Worm (Caenorhabditis elegans) whole organism, young adult: ENCODE data around the gene wrt-5.

ENCODE experiments used
- B0035.1 ChIP-seq: sonication (generic microtip); optimal IDR thresholded peaks from 2 replicates; lab custom pipeline; 2016; ENCODE audit warnings: missing genetic modification characterization, mild to moderate bottlenecking, missing compliant biosample characterization, missing genotype, missing genetic modification reagents
- C06A6.2 ChIP-seq: fragments of 200-800 bp; sonication (Bioruptor generic); conservative IDR thresholded peaks from 2 replicates; pipeline ENCODE4 v1.3.6; 2022; ENCODE audit warnings: missing genetic modification characterization, missing compliant biosample characterization
- C17E4.6 ChIP-seq: fragments of 200-800 bp; sonication (Bioruptor generic); IDR thresholded peaks from 2 replicates; pipeline ENCODE4 v1.3.6; 2022; ENCODE audit warnings: missing genetic modification reagents, missing genetic modification characterization, missing compliant biosample characterization
- D2030.7 ChIP-seq: fragments of 200-800 bp; sonication (Bioruptor generic); IDR thresholded peaks from 2 replicates; pipeline ENCODE4 v1.3.6; 2022; ENCODE audit warnings: missing genetic modification reagents, missing genetic modification characterization, missing compliant biosample characterization
- F33H1.4 ChIP-seq: fragments of 200-800 bp; sonication (Bioruptor generic); IDR thresholded peaks from 2 replicates; pipeline ENCODE4 v1.3.6; 2022; ENCODE audit warnings: missing genetic modification reagents, missing genetic modification characterization, missing compliant biosample characterization
- F57A8.1 ChIP-seq: fragments of 200-800 bp; sonication (Bioruptor generic); optimal IDR thresholded peaks from 2 replicates; lab custom pipeline; 2018; ENCODE audit warnings: mild to moderate bottlenecking, missing genetic modification characterization, moderate library complexity, missing compliant biosample characterization
- F57C9.4 ChIP-seq: sonication (generic microtip); optimal IDR thresholded peaks from 2 replicates; lab custom pipeline; 2017; ENCODE audit warnings: mild to moderate bottlenecking, missing genetic modification characterization, missing compliant biosample characterization
- K11D2.4 ChIP-seq: fragments of 200-800 bp; sonication (Bioruptor generic); IDR thresholded peaks from 2 replicates; pipeline ENCODE4 v1.3.6; 2022; ENCODE audit warnings: missing genetic modification reagents, missing genetic modification characterization, missing compliant biosample characterization
- Y56A3A.18 ChIP-seq: fragments of 200-800 bp; sonication (Bioruptor generic); IDR thresholded peaks from 2 replicates; pipeline ENCODE4 v1.3.6; 2022; ENCODE audit warnings: missing genetic modification reagents, missing genetic modification characterization, missing compliant biosample characterization
- Y95B8A.8 ChIP-seq: fragments of 200-800 bp; sonication (Bioruptor generic); IDR thresholded peaks from 2 replicates; pipeline ENCODE4 v1.3.6; 2022; ENCODE audit warnings: missing genetic modification reagents, missing genetic modification characterization, missing compliant biosample characterization
- ZK185.1 ChIP-seq: sonication (generic microtip); optimal IDR thresholded peaks from 2 replicates; lab custom pipeline; 2016; ENCODE audit warnings: mild to moderate bottlenecking, missing genetic modification characterization, missing compliant biosample characterization; ENCODE audit not compliant: poor library complexity, severe bottlenecking
- ama-1 ChIP-seq, 3 experiments: fragments of 150-350 bp in 1 of 3; sonication (generic microtip) in 2 of 3; optimal IDR thresholded peaks; 2 replicates each; lab custom pipeline; 2014 to 2018; ENCODE audit warnings: missing biosample characterization in 2 of 3, missing genetic modification characterization in 2 of 3, missing genetic modification reagents in 2 of 3
- aptf-2 ChIP-seq: fragments of 200-800 bp; sonication (Bioruptor generic); conservative IDR thresholded peaks from 2 replicates; pipeline ENCODE4 v1.3.6; 2022; ENCODE audit warnings: missing genetic modification reagents, missing genetic modification characterization, missing compliant biosample characterization
- atf-7 ChIP-seq: sonication (generic microtip); optimal IDR thresholded peaks from 2 replicates; lab custom pipeline; 2017; ENCODE audit warnings: mild to moderate bottlenecking, missing genetic modification characterization, missing compliant biosample characterization
- athp-1 ChIP-seq: sonication (generic microtip); optimal IDR thresholded peaks from 2 replicates; lab custom pipeline; 2017; ENCODE audit warnings: mild to moderate bottlenecking, missing genetic modification characterization, missing compliant biosample characterization
- attf-3 ChIP-seq: fragments of 200-800 bp; sonication (Bioruptor generic); conservative IDR thresholded peaks from 2 replicates; pipeline ENCODE4 v1.3.6; 2022; ENCODE audit warnings: missing genetic modification reagents, missing genetic modification characterization, missing compliant biosample characterization
- attf-6 ChIP-seq: fragments of 200-800 bp; sonication (Bioruptor generic); IDR thresholded peaks from 2 replicates; pipeline ENCODE4 v1.3.6; 2022; ENCODE audit warnings: missing genetic modification reagents, missing genetic modification characterization, missing compliant biosample characterization
- bed-1 ChIP-seq: fragments of 200-800 bp; sonication (Bioruptor generic); IDR thresholded peaks from 2 replicates; pipeline ENCODE4 v1.3.6; 2022; ENCODE audit warnings: missing genetic modification reagents, missing genetic modification characterization, missing compliant biosample characterization
- cebp-2 ChIP-seq: fragments of 200-800 bp; sonication (Bioruptor generic); IDR thresholded peaks from 2 replicates; pipeline ENCODE4 v1.3.6; 2022; ENCODE audit warnings: missing genetic modification characterization, missing compliant biosample characterization
- ceh-100 ChIP-seq: fragments of 200-800 bp; sonication (Bioruptor generic); IDR thresholded peaks from 2 replicates; pipeline ENCODE4 v1.3.6; 2022; ENCODE audit warnings: missing genetic modification reagents, missing genetic modification characterization, missing compliant biosample characterization
- ceh-40 ChIP-seq: fragments of 200-800 bp; sonication (Bioruptor generic); IDR thresholded peaks from 2 replicates; pipeline ENCODE4 v1.3.6; 2022; ENCODE audit warnings: missing genetic modification characterization, missing compliant biosample characterization
- ceh-79 ChIP-seq: sonication (generic microtip); optimal IDR thresholded peaks from 2 replicates; lab custom pipeline; 2017; ENCODE audit warnings: mild to moderate bottlenecking, missing genetic modification characterization, missing compliant biosample characterization
- ceh-91 ChIP-seq: fragments of 200-800 bp; sonication (Bioruptor generic); IDR thresholded peaks from 2 replicates; pipeline ENCODE4 v1.3.6; 2022; ENCODE audit warnings: missing genetic modification reagents, missing genetic modification characterization, missing compliant biosample characterization
- efl-1 ChIP-seq: fragments of 150-350 bp; optimal IDR thresholded peaks from 2 replicates; lab custom pipeline; 2014; ENCODE audit warnings: missing biosample characterization, missing genetic modification reagents, missing genetic modification characterization
- egrh-3 ChIP-seq: fragments of 200-800 bp; sonication (Bioruptor generic); IDR thresholded peaks from 2 replicates; pipeline ENCODE4 v1.3.6; 2022; ENCODE audit warnings: missing genetic modification reagents, missing genetic modification characterization, missing compliant biosample characterization
- hsf-1 ChIP-seq: fragments of 200-800 bp; sonication (Bioruptor generic); IDR thresholded peaks from 2 replicates; pipeline ENCODE4 v1.3.6; 2022; ENCODE audit warnings: missing genetic modification reagents, missing genetic modification characterization, missing compliant biosample characterization
- lin-35 ChIP-seq, 3 experiments: fragments of 150-350 bp in 2 of 3; sonication (generic microtip) in 1 of 3; optimal IDR thresholded peaks; 2 replicates each; lab custom pipeline; 2014 to 2018; ENCODE audit warnings: missing biosample characterization in 3 of 3, missing genetic modification characterization in 3 of 3, missing genetic modification reagents in 3 of 3
- lin-54 ChIP-seq: fragments of 200-800 bp; sonication (Bioruptor generic); optimal IDR thresholded peaks from 2 replicates; lab custom pipeline; 2018; ENCODE audit warnings: mild to moderate bottlenecking, missing genetic modification characterization, missing compliant biosample characterization
- lsl-1 ChIP-seq: fragments of 200-800 bp; sonication (Bioruptor generic); optimal IDR thresholded peaks from 2 replicates; lab custom pipeline; 2018; ENCODE audit warnings: mild to moderate bottlenecking, missing genetic modification characterization, moderate library complexity, missing compliant biosample characterization
- madf-8 ChIP-seq: fragments of 200-800 bp; sonication (Bioruptor generic); conservative IDR thresholded peaks from 2 replicates; pipeline ENCODE4 v1.3.6; 2022; ENCODE audit warnings: missing genetic modification reagents, missing genetic modification characterization, missing compliant biosample characterization
- mel-28 ChIP-seq: sonication (generic microtip); optimal IDR thresholded peaks from 2 replicates; lab custom pipeline; 2016; ENCODE audit warnings: borderline replicate concordance, mild to moderate bottlenecking, missing genetic modification characterization, missing compliant biosample characterization
- nfyb-1 ChIP-seq: fragments of 200-800 bp; sonication (Bioruptor generic); IDR thresholded peaks from 2 replicates; pipeline ENCODE4 v1.3.6; 2022; ENCODE audit warnings: missing genetic modification reagents, missing genetic modification characterization, missing compliant biosample characterization
- nhr-27 ChIP-seq: fragments of 200-800 bp; sonication (Bioruptor generic); optimal IDR thresholded peaks from 2 replicates; lab custom pipeline; 2018; ENCODE audit warnings: mild to moderate bottlenecking, missing genetic modification characterization, moderate library complexity, missing compliant biosample characterization
- nhr-90 ChIP-seq: sonication (generic microtip); optimal IDR thresholded peaks from 2 replicates; lab custom pipeline; 2016; ENCODE audit warnings: missing genotype, mild to moderate bottlenecking, missing genetic modification characterization, missing compliant biosample characterization
- rcor-1 ChIP-seq: fragments of 200-800 bp; sonication (Bioruptor generic); IDR thresholded peaks from 2 replicates; pipeline ENCODE4 v1.3.6; 2022; ENCODE audit warnings: missing genetic modification reagents, missing genetic modification characterization, missing compliant biosample characterization
- sea-2 ChIP-seq: fragments of 200-800 bp; sonication (Bioruptor generic); IDR thresholded peaks from 2 replicates; pipeline ENCODE4 v1.3.6; 2022; ENCODE audit warnings: missing genetic modification characterization, missing compliant biosample characterization
- snpc-1.3 ChIP-seq: sonication (generic microtip); optimal IDR thresholded peaks from 2 replicates; lab custom pipeline; 2017; ENCODE audit warnings: missing genetic modification characterization, mild to moderate bottlenecking, missing compliant biosample characterization, antibody characterized with exemption, moderate library complexity, missing genotype, missing genetic modification reagents; ENCODE audit not compliant: insufficient read depth
- somi-1 ChIP-seq: fragments of 200-800 bp; sonication (Bioruptor generic); optimal IDR thresholded peaks from 2 replicates; lab custom pipeline; 2018; ENCODE audit warnings: mild to moderate bottlenecking, missing genetic modification characterization, missing compliant biosample characterization
- tbx-9 ChIP-seq: sonication (generic microtip); optimal IDR thresholded peaks from 2 replicates; lab custom pipeline; 2016; ENCODE audit warnings: borderline replicate concordance, missing genetic modification characterization, inconsistent platforms, missing compliant biosample characterization
- unc-130 ChIP-seq: sonication (generic microtip); optimal IDR thresholded peaks from 2 replicates; lab custom pipeline; 2016; ENCODE audit warnings: missing genetic modification reagents, missing genetic modification characterization, missing compliant biosample characterization
- zfh-2 ChIP-seq: fragments of 200-800 bp; sonication (Bioruptor generic); conservative IDR thresholded peaks from 2 replicates; pipeline ENCODE4 v1.3.6; 2022; ENCODE audit warnings: missing genetic modification reagents, missing genetic modification characterization, missing compliant biosample characterization
- zim-3 ChIP-seq: sonication (generic microtip); optimal IDR thresholded peaks from 2 replicates; lab custom pipeline; 2017; ENCODE audit warnings: mild to moderate bottlenecking, missing genetic modification characterization, moderate library complexity, missing compliant biosample characterization
- ztf-18 ChIP-seq: sonication (generic microtip); optimal IDR thresholded peaks from 2 replicates; lab custom pipeline; 2016; ENCODE audit warnings: missing genotype, mild to moderate bottlenecking, missing genetic modification characterization, missing compliant biosample characterization
- ztf-25 ChIP-seq: fragments of 200-800 bp; sonication (Bioruptor generic); IDR thresholded peaks from 2 replicates; pipeline ENCODE4 v1.3.6; 2022; ENCODE audit warnings: missing genetic modification reagents, missing genetic modification characterization, missing compliant biosample characterization
- ztf-3 ChIP-seq: fragments of 200-800 bp; sonication (Bioruptor generic); optimal IDR thresholded peaks from 2 replicates; lab custom pipeline; 2018; ENCODE audit warnings: mild to moderate bottlenecking, missing genetic modification characterization, missing compliant biosample characterization
- ztf-6 ChIP-seq: fragments of 200-800 bp; sonication (Bioruptor generic); IDR thresholded peaks from 2 replicates; pipeline ENCODE4 v1.3.6; 2022; ENCODE audit warnings: missing genetic modification reagents, missing genetic modification characterization, missing compliant biosample characterization

The wrt-5 gene

DNA sequence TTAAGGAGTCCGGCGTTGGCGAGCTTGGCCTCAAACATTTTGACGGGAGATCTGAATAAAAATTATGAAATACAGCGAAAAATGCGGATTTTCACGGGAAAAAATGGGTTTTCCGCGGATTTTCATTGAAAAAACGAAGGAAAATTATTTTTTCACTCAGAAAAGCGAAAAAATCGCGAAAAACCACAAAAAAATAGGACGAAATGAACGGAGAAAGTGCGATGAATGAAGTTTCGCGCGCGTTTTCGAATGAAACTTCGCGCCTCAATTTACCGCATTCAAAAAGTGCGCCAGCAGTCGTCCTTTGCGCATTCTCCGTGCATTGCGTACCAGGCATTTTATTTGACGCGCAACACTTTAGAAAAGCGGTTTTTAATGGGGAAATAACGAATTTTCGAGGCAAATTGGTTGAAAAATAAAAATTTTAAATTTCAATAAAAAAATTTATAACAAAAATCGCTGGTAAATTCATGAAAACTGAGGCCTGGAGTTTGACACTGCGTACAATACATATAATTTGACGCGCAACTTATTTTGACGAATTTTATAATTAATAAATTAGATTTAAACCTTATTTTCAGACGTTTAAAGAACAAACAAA lies 1.9 kb downstream of the wrt-5 start, which contains the start of gene pcn-1 (continued):
- TF ChIP-seq nhr-90 (tag; lab: Kevin White, UChicago) (no peak), ztf-25 (no peak), madf-8 (GFP tag; lab: Robert Waterston, UW) (peak; percentile 96), nhr-27 (tag; lab: Kevin White, UChicago) (peak; percentile 2), nfyb-1 (GFP tag; lab: Robert Waterston, UW) (peak; percentile 96), tbx-9 (no peak), K11D2.4 (GFP tag; lab: Robert Waterston, UW) (peak; percentile 93), rcor-1 (GFP tag; lab: Robert Waterston, UW) (peak; percentile 95), F57A8.1 (GFP tag; lab: Kevin White, UChicago) (no peak), ceh-100 (GFP tag; lab: Robert Waterston, UW) (peak; percentile 82), ceh-79 (peak; percentile 41), ZK185.1 (tag; lab: Kevin White, UChicago) (peak; percentile 82), F57C9.4 (tag; lab: Kevin White, UChicago) (peak; percentile 89), F33H1.4 (GFP tag; lab: Robert Waterston, UW) (peak; percentile 84), atf-7 (tag; lab: Kevin White, UChicago) (peak; percentile 91), somi-1 (peak; percentile 89), efl-1 (peak; percentile 98), lsl-1 (GFP tag; lab: Kevin White, UChicago) (peak; percentile 92), D2030.7 (GFP tag; lab: Robert Waterston, UW) (peak; percentile 97), attf-6 (GFP tag; lab: Robert Waterston, UW) (peak; percentile 84), B0035.1 (tag; lab: Kevin White, UChicago) (peak; percentile 85), Y56A3A.18 (GFP tag; lab: Robert Waterston, UW) (peak; percentile 86), ama-1 (optimal IDR thresholded peaks at IDR 0.05; lab: Kevin White, UChicago) (no peak), ama-1 (GFP tag; optimal IDR thresholded peaks at IDR 0.05; lab: Kevin White, UChicago) (peak in 1 of 2 experiments; percentile 23), unc-130 (GFP tag; lab: Kevin White, UChicago) (peak; percentile 87), ztf-3 (GFP tag; lab: Kevin White, UChicago) (peak; percentile 67), hsf-1 (GFP tag; lab: Robert Waterston, UW) (peak; percentile 91), ceh-91 (GFP tag; lab: Robert Waterston, UW) (peak; percentile 96), sea-2 (0 out of 2 replicates have a peak, but pooled peaks have one; percentile 36), ceh-40 (no peak), zim-3 (tag; lab: Kevin White, UChicago) (no peak), athp-1 (tag; lab: Kevin White, UChicago) (peak; percentile 98), bed-1 (GFP tag; lab: Robert Waterston, UW) (no peak)
- TF ChIP-seq, all 124 proteins: peak for 93

ce11 chrIV:4047628-4048027 lies 3.8 kb downstream of the wrt-5 start:
- TF ChIP-seq cebp-2 = no peak
- no peak for TF ChIP-seq egrh-3 (GFP tag; lab: Robert Waterston, UW)
- no peak for TF ChIP-seq ztf-6 (GFP tag; lab: Robert Waterston, UW)
- peak in 1 of 3 experiments; percentile 36 for TF ChIP-seq lin-35 (GFP tag; optimal IDR thresholded peaks at IDR 0.05; lab: Kevin White, UChicago)
- no peak for TF ChIP-seq B0035.1 (tag; lab: Kevin White, UChicago)
- TF ChIP-seq C17E4.6 (GFP tag; lab: Robert Waterston, UW) = peak; percentile 68; the same call in 1 of the 2 replicates
- peak; percentile 58; the same call in 1 of the 2 replicates for TF ChIP-seq Y95B8A.8
- TF ChIP-seq lin-54 (GFP tag; lab: Kevin White, UChicago) = peak; percentile 55
- TF ChIP-seq C06A6.2 (GFP tag; lab: Robert Waterston, UW) = no peak
- TF ChIP-seq snpc-1.3 (tag; lab: Kevin White, UChicago) = no peak
- TF ChIP-seq zfh-2 (GFP tag; lab: Robert Waterston, UW) = no peak
- TF ChIP-seq ceh-91 (GFP tag; lab: Robert Waterston, UW) = no peak
- TF ChIP-seq athp-1 (tag; lab: Kevin White, UChicago) = peak; percentile 86
- no peak for TF ChIP-seq ceh-79
- no peak for TF ChIP-seq rcor-1 (GFP tag; lab: Robert Waterston, UW)
- no peak for TF ChIP-seq aptf-2
- TF ChIP-seq mel-28 = no peak
- peak; percentile 74 for TF ChIP-seq ztf-18 (tag; lab: Kevin White, UChicago)
- TF ChIP-seq attf-3 (GFP tag; lab: Robert Waterston, UW) = no peak
- peak; percentile 74 for TF ChIP-seq attf-6 (GFP tag; lab: Robert Waterston, UW)
